Worm (Caenorhabditis elegans): ENCODE data around the gene nspg-13.

nspg-13 gene

DNA sequence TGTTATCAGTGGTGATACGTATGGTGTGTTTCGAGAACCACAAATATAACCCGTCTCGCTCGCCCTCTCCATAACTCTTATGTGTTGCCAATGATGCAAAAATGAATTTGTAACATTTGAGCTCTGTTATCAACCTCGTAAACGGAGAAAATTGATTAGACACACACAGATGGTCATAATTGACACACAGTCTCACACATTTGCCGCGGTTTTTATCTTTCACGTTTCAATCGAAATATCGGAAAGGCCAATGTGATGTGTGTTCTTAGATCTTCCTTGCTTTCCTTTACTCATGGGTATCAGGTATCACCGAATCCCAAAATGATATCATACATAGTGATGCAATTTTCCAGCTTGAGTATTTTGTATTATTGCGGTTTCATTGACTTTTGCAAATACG lies 41.4 kb upstream of the nspg-13 start (continued):
- TF ChIP-seq ceh-91 (GFP tag; IDR thresholded peaks at IDR 0.05) (no peak), T26A5.8 (tag; optimal IDR thresholded peaks at IDR 0.05) (no peak), nhr-90 (tag; optimal IDR thresholded peaks at IDR 0.05) (peak; percentile 15), aptf-3 (GFP tag; IDR thresholded peaks at IDR 0.05) (no peak), nfyb-1 (GFP tag; IDR thresholded peaks at IDR 0.05) (0 out of 2 replicates have a peak, but pooled peaks have one; percentile 44), ceh-27 (GFP tag; optimal IDR thresholded peaks at IDR 0.05) (no peak), F33H1.4 (GFP tag; IDR thresholded peaks at IDR 0.05) (no peak), pbrm-1 (GFP tag; IDR thresholded peaks at IDR 0.05) (0 out of 2 replicates have a peak, but pooled peaks have one; percentile 19), snpc-4 (GFP tag; optimal IDR thresholded peaks at IDR 0.05) (no peak), snpc-4 (tag; optimal IDR thresholded peaks at IDR 0.05) (peak in 1 of 4 experiments; percentile 4), let-607 (tag; optimal IDR thresholded peaks at IDR 0.05) (peak in 1 of 2 experiments; percentile 61), F37B4.10 (GFP tag; IDR thresholded peaks at IDR 0.05) (no peak), mcd-1 (GFP tag; IDR thresholded peaks at IDR 0.05) (no peak), ztf-3 (GFP tag; optimal IDR thresholded peaks at IDR 0.05) (no peak), lir-1 (GFP tag; conservative IDR thresholded peaks at IDR 0.05) (no peak), efl-1 (GFP tag; optimal IDR thresholded peaks at IDR 0.05) (no peak), Y53F4B.3 (GFP tag; IDR thresholded peaks at IDR 0.05) (no peak), lin-54 (GFP tag; optimal IDR thresholded peaks at IDR 0.05) (no peak), sea-2 (GFP tag; IDR thresholded peaks at IDR 0.05) (no peak), cebp-1 (GFP tag; IDR thresholded peaks at IDR 0.05) (no peak), cebp-1 (tag; optimal IDR thresholded peaks at IDR 0.05) (peak; percentile 2), ztf-22 (GFP tag; optimal IDR thresholded peaks at IDR 0.05) (peak; percentile 66), madf-8 (GFP tag; conservative IDR thresholded peaks at IDR 0.05) (no peak), mxl-1 (tag; optimal IDR thresholded peaks at IDR 0.05) (no peak), B0261.1 (tag; optimal IDR thresholded peaks at IDR 0.05) (no peak), zfh-2 (GFP tag; conservative IDR thresholded peaks at IDR 0.05) (no peak), dpl-1 (GFP tag; optimal IDR thresholded peaks at IDR 0.05) (no peak), bed-1 (GFP tag; IDR thresholded peaks at IDR 0.05) (no peak), hmg-1.2 (GFP tag; IDR thresholded peaks at IDR 0.05) (no peak), ztf-18 (tag; optimal IDR thresholded peaks at IDR 0.05) (no peak)

DNA sequence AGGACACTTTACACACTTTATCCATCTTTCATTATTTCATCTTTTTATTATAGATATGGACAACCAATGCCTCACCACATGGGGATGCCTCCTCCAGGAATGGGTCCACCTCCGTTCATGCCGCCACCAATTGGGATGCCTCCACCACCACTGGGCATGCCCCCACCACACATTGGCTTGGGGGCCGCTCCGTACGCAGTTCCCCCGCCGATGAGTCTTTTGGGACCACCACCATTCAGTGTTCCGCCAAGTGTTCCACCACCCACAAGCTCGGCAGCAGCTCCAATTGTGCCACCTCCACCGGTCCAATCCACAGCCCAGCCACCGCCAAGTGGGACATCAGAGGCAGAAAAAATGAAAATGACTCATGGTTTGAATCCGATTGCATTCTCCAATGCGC lies 40.2 kb upstream of the nspg-13 start:
- no peak for TF ChIP-seq ztf-6 (GFP tag; IDR thresholded peaks at IDR 0.05)
- TF ChIP-seq dpff-1 (tag; optimal IDR thresholded peaks at IDR 0.05) = no peak
- TF ChIP-seq Y95B8A.8 (GFP tag; IDR thresholded peaks at IDR 0.05) = no peak
- no peak for TF ChIP-seq lsy-27 (tag; optimal IDR thresholded peaks at IDR 0.05; ENCODE audit: borderline replicate concordance, insufficient read depth)
- no peak for TF ChIP-seq F37B4.10 (GFP tag; IDR thresholded peaks at IDR 0.05)
- no peak for TF ChIP-seq ztf-25 (GFP tag; IDR thresholded peaks at IDR 0.05)
- TF ChIP-seq ekl-4 (GFP tag; IDR thresholded peaks at IDR 0.05) = 0 out of 2 replicates have a peak, but pooled peaks have one; percentile 7
- TF ChIP-seq nhr-80 (tag; optimal IDR thresholded peaks at IDR 0.05) = no peak
- TF ChIP-seq ets-4 (GFP tag; optimal IDR thresholded peaks at IDR 0.05) = no peak
- TF ChIP-seq let-607 (tag; optimal IDR thresholded peaks at IDR 0.05) = no peak
- no peak for TF ChIP-seq hmg-20 (GFP tag; IDR thresholded peaks at IDR 0.05)
- TF ChIP-seq unc-130 (GFP tag; optimal IDR thresholded peaks at IDR 0.05) = no peak
- TF ChIP-seq egrh-3 (GFP tag; IDR thresholded peaks at IDR 0.05) = peak; percentile 65
- TF ChIP-seq Y56A3A.18 (GFP tag; IDR thresholded peaks at IDR 0.05) = no peak
- no peak for TF ChIP-seq lin-54 (GFP tag; optimal IDR thresholded peaks at IDR 0.05)
- TF ChIP-seq egl-18 (GFP tag; IDR thresholded peaks at IDR 0.05) = no peak
- no peak for TF ChIP-seq ceh-40 (GFP tag; IDR thresholded peaks at IDR 0.05)
- TF ChIP-seq snpc-1.3 (tag; optimal IDR thresholded peaks at IDR 0.05; ENCODE audit: insufficient read depth) = no peak
- TF ChIP-seq lin-26 (GFP tag; IDR thresholded peaks at IDR 0.05) = 0 out of 2 replicates have a peak, but pooled peaks have one; percentile 8
- no peak for TF ChIP-seq lin-40 (tag; optimal IDR thresholded peaks at IDR 0.05)
- no peak for TF ChIP-seq cebp-1 (GFP tag; IDR thresholded peaks at IDR 0.05)
- TF ChIP-seq cebp-1 (tag; optimal IDR thresholded peaks at IDR 0.05) = no peak
- TF ChIP-seq lsl-1 (GFP tag; optimal IDR thresholded peaks at IDR 0.05) = no peak
- no peak for TF ChIP-seq cebp-2 (GFP tag; IDR thresholded peaks at IDR 0.05)
- TF ChIP-seq mes-4 (tag; optimal IDR thresholded peaks at IDR 0.05) = no peak
